Worm (Caenorhabditis elegans) whole organism, late embryonic: ENCODE measurements around the gene F20G2.2.

Source experiments
- K02D7.2 ChIP-seq: sonication (generic microtip); optimal IDR thresholded peaks from 2 replicates; lab custom pipeline; 2017; ENCODE audit warnings: mild to moderate bottlenecking, missing genetic modification characterization, missing compliant biosample characterization
- ceh-24 ChIP-seq: sonication (generic microtip); optimal IDR thresholded peaks from 2 replicates; lab custom pipeline; 2016; ENCODE audit warnings: mild to moderate bottlenecking, missing genetic modification characterization, missing compliant biosample characterization
- ceh-6 ChIP-seq: fragments of 200-800 bp; sonication (Bioruptor generic); optimal IDR thresholded peaks from 2 replicates; lab custom pipeline; 2018; ENCODE audit warnings: mild to moderate bottlenecking, missing genetic modification characterization, missing compliant biosample characterization
- pha-4 ChIP-seq: fragments of 150-350 bp; optimal IDR thresholded peaks from 2 replicates; lab custom pipeline; 2018; ENCODE audit warnings: missing biosample characterization, missing genetic modification reagents, missing genetic modification characterization

- TF ChIP-seq ceh-6 (GFP tag; lab: Kevin White, UChicago), result no peak
- no peak for TF ChIP-seq K02D7.2 (tag; lab: Kevin White, UChicago)
- TF ChIP-seq ceh-24, result no peak
- no peak for TF ChIP-seq pha-4 (tag; lab: Kevin White, UChicago)
Observed at ce11 chrV:13748658-13749057, 7.6 kb downstream of the F20G2.2 start, which contains the start of gene F35E12.10.
